Fruit fly (Drosophila melanogaster): ENCODE data around the gene Mis12.

dm6 chr3L:6919213-6919612 is 49.6 kb downstream of the Mis12 start:
- TF ChIP-seq CG12768 (GFP tag; optimal IDR thresholded peaks at IDR 0.05) (no peak), CG1620 (GFP tag; optimal IDR thresholded peaks at IDR 0.05) (no peak), ovo (GFP tag; optimal IDR thresholded peaks at IDR 0.05) (no peak), CG33017 (tag; optimal IDR thresholded peaks at IDR 0.05) (no peak), cic (GFP tag; optimal IDR thresholded peaks at IDR 0.05) (no peak), Crg-1 (GFP tag; optimal IDR thresholded peaks at IDR 0.05) (no peak), Mnt (GFP tag; optimal IDR thresholded peaks at IDR 0.05) (no peak), CG5204 (GFP tag; optimal IDR thresholded peaks at IDR 0.05) (no peak), kay (GFP tag; ENCODE audit: borderline replicate concordance) (no peak), pad (GFP tag; optimal IDR thresholded peaks at IDR 0.05) (no peak), cnc (optimal IDR thresholded peaks at IDR 0.05) (no peak), bab1 (GFP tag; optimal IDR thresholded peaks at IDR 0.05) (no peak)
